Worm (Caenorhabditis elegans) whole organism, L4 larva: ENCODE results near the gene C07D10.5.
A peak's percentile ranks its signal among the peaks of the same experiment; 100 is the strongest.

Experiments used
- D1046.2 ChIP-seq: fragments of 200-800 bp; sonication (Bioruptor generic); IDR thresholded peaks from 2 replicates; pipeline ENCODE4 v1.3.6; 2022; ENCODE audit warnings: missing genetic modification characterization, missing compliant biosample characterization
- F37D6.2 ChIP-seq: sonication (generic microtip); optimal IDR thresholded peaks from 2 replicates; lab custom pipeline; 2016; ENCODE audit warnings: mild to moderate bottlenecking, missing genetic modification characterization, missing compliant biosample characterization
- T26A8.4 ChIP-seq: fragments of 200-800 bp; sonication (Bioruptor generic); IDR thresholded peaks from 2 replicates; pipeline ENCODE4 v1.3.6; 2022; ENCODE audit warnings: missing genetic modification characterization, missing compliant biosample characterization
- Y48G9A.11 ChIP-seq: fragments of 200-800 bp; sonication (Bioruptor generic); IDR thresholded peaks from 2 replicates; pipeline ENCODE4 v1.3.6; 2022; ENCODE audit warnings: missing genetic modification reagents, missing genetic modification characterization, missing compliant biosample characterization
- Y75B8A.6 ChIP-seq: fragments of 200-800 bp; sonication (Bioruptor generic); IDR thresholded peaks from 2 replicates; pipeline ENCODE4 v1.3.6; 2022; ENCODE audit warnings: missing genetic modification reagents, missing genetic modification characterization, missing compliant biosample characterization
- ZK546.5 ChIP-seq, 2 experiments: sonication (generic microtip); optimal IDR thresholded peaks; 2 replicates each; lab custom pipeline; 2017; ENCODE audit warnings: missing biosample characterization in 2 of 2, missing genetic modification characterization in 2 of 2
- aha-1 ChIP-seq: fragments of 150-350 bp; peaks from one replicate; lab custom pipeline; 2014; ENCODE audit warnings: missing biosample characterization, missing genetic modification characterization
- aly-2 ChIP-seq: sonication (generic microtip); optimal IDR thresholded peaks from 2 replicates; lab custom pipeline; 2018; ENCODE audit warnings: missing biosample characterization, missing genetic modification characterization
- arid-1 ChIP-seq: fragments of 200-800 bp; sonication (Bioruptor generic); conservative IDR thresholded peaks from 2 replicates; pipeline ENCODE4 v1.3.6; 2022; ENCODE audit warnings: missing genetic modification reagents, missing genetic modification characterization, missing compliant biosample characterization
- attf-4 ChIP-seq: sonication (generic microtip); optimal IDR thresholded peaks from 3 replicates; lab custom pipeline; 2017; ENCODE audit warnings: missing biosample characterization, missing genetic modification characterization
- ceh-20 ChIP-seq: fragments of 200-800 bp; sonication (Bioruptor generic); IDR thresholded peaks from 2 replicates; pipeline ENCODE4 v1.3.6; 2022; ENCODE audit warnings: missing genetic modification reagents, missing genetic modification characterization, missing compliant biosample characterization
- ceh-44 ChIP-seq: fragments of 200-800 bp; sonication (Bioruptor generic); IDR thresholded peaks from 2 replicates; pipeline ENCODE4 v1.3.6; 2022; ENCODE audit warnings: missing genetic modification reagents, missing genetic modification characterization, missing compliant biosample characterization
- cey-2 ChIP-seq: sonication (generic microtip); optimal IDR thresholded peaks from 3 replicates; lab custom pipeline; 2017; ENCODE audit warnings: missing genetic modification characterization, mild to moderate bottlenecking, missing compliant biosample characterization, antibody characterized with exemption, borderline replicate concordance; ENCODE audit not compliant: insufficient read depth
- daf-8 ChIP-seq: fragments of 200-800 bp; sonication (Bioruptor generic); IDR thresholded peaks from 2 replicates; pipeline ENCODE4 v1.3.6; 2022; ENCODE audit warnings: missing genetic modification characterization, missing compliant biosample characterization
- dmd-6 ChIP-seq: fragments of 200-800 bp; sonication (Bioruptor generic); IDR thresholded peaks from 2 replicates; pipeline ENCODE4 v1.3.6; 2022; ENCODE audit warnings: missing genetic modification reagents, missing genetic modification characterization, missing compliant biosample characterization
- dpl-1 ChIP-seq: fragments of 150-350 bp; optimal IDR thresholded peaks from 2 replicates; lab custom pipeline; 2014; ENCODE audit warnings: missing biosample characterization, missing genetic modification reagents, missing genetic modification characterization
- duxl-1 ChIP-seq: sonication (generic microtip); optimal IDR thresholded peaks from 2 replicates; lab custom pipeline; 2016; ENCODE audit warnings: mild to moderate bottlenecking, missing genetic modification characterization, moderate library complexity, missing compliant biosample characterization; ENCODE audit not compliant: poor library complexity
- egl-43 ChIP-seq: fragments of 200-800 bp; sonication (Bioruptor generic); IDR thresholded peaks from 2 replicates; pipeline ENCODE4 v1.3.6; 2022; ENCODE audit warnings: missing genetic modification reagents, missing genetic modification characterization, missing compliant biosample characterization
- fos-1 ChIP-seq: fragments of 150-350 bp; optimal IDR thresholded peaks from 2 replicates; lab custom pipeline; 2014; ENCODE audit warnings: missing biosample characterization, missing genetic modification characterization
- gei-8 ChIP-seq: fragments of 200-800 bp; sonication (Bioruptor generic); optimal IDR thresholded peaks from 2 replicates; lab custom pipeline; 2018; ENCODE audit warnings: mild to moderate bottlenecking, missing genetic modification characterization, missing compliant biosample characterization
- hif-1 ChIP-seq, 2 experiments: sonication (generic microtip); optimal IDR thresholded peaks; 2 replicates each; lab custom pipeline; 2016 to 2017; ENCODE audit warnings: missing compliant biosample characterization in 2 of 2, missing genetic modification characterization in 2 of 2, missing genetic modification reagents in 2 of 2, missing genotype in 2 of 2, mild to moderate bottlenecking in 1 of 2
- jun-1 ChIP-seq: fragments of 150-350 bp; optimal IDR thresholded peaks from 2 replicates; lab custom pipeline; 2014; ENCODE audit warnings: missing biosample characterization, missing genetic modification reagents, missing genetic modification characterization
- lin-1 ChIP-seq: fragments of 200-800 bp; sonication (Bioruptor generic); IDR thresholded peaks from 2 replicates; pipeline ENCODE4 v1.3.6; 2022; ENCODE audit warnings: missing genetic modification reagents, missing genetic modification characterization, missing compliant biosample characterization
- lin-13 ChIP-seq: fragments of 150-350 bp; optimal IDR thresholded peaks from 2 replicates; lab custom pipeline; 2014; ENCODE audit warnings: missing biosample characterization, missing genetic modification reagents, missing genetic modification characterization
- lin-15B ChIP-seq: fragments of 150-350 bp; sonication (generic microtip); optimal IDR thresholded peaks from 3 replicates; lab custom pipeline; 2014; ENCODE audit warnings: missing biosample characterization, missing genetic modification characterization
- lin-29 ChIP-seq: fragments of 200-800 bp; sonication (Bioruptor generic); IDR thresholded peaks from 2 replicates; pipeline ENCODE4 v1.3.6; 2022; ENCODE audit warnings: missing genetic modification reagents, missing genetic modification characterization, missing compliant biosample characterization
- lir-3 ChIP-seq: sonication (generic microtip); optimal IDR thresholded peaks from 2 replicates; lab custom pipeline; 2016; ENCODE audit warnings: mild to moderate bottlenecking, missing genetic modification characterization, missing compliant biosample characterization
- lsy-2 ChIP-seq, 2 experiments: fragments of 150-350 bp in 1 of 2; sonication (generic microtip) in 1 of 2; optimal IDR thresholded peaks; 2 replicates each; lab custom pipeline; 2014 to 2017; ENCODE audit warnings: missing biosample characterization in 2 of 2, missing genetic modification characterization in 2 of 2
- madf-5 ChIP-seq, 2 experiments: fragments of 200-800 bp; sonication (Bioruptor generic); IDR thresholded peaks; 2 replicates each; pipeline ENCODE4 v1.3.6; 2022; ENCODE audit warnings: missing compliant biosample characterization in 2 of 2, missing genetic modification characterization in 2 of 2
- mdl-1 ChIP-seq, 2 experiments: fragments of 150-350 bp in 1 of 2; sonication (generic microtip) in 1 of 2; optimal IDR thresholded peaks; 2 replicates each; lab custom pipeline; 2014 to 2017; ENCODE audit warnings: missing biosample characterization in 2 of 2, missing genetic modification characterization in 2 of 2
- mdt-29 ChIP-seq: fragments of 200-800 bp; sonication (Bioruptor generic); IDR thresholded peaks from 2 replicates; pipeline ENCODE4 v1.3.6; 2022; ENCODE audit warnings: missing genetic modification reagents, missing genetic modification characterization, missing compliant biosample characterization
- mes-2 ChIP-seq: sonication (generic microtip); optimal IDR thresholded peaks from 2 replicates; lab custom pipeline; 2016; ENCODE audit warnings: missing genotype, mild to moderate bottlenecking, missing genetic modification characterization, missing compliant biosample characterization; ENCODE audit not compliant: poor library complexity, severe bottlenecking
- mxl-2 ChIP-seq: fragments of 200-800 bp; sonication (Bioruptor generic); conservative IDR thresholded peaks from 2 replicates; pipeline ENCODE4 v1.3.6; 2022; ENCODE audit warnings: missing genetic modification reagents, missing genetic modification characterization, missing compliant biosample characterization
- mxl-3 ChIP-seq: fragments of 200-800 bp; sonication (Bioruptor generic); optimal IDR thresholded peaks from 2 replicates; lab custom pipeline; 2018; ENCODE audit warnings: mild to moderate bottlenecking, missing genetic modification characterization, missing compliant biosample characterization
- nhr-102 ChIP-seq: sonication (generic microtip); optimal IDR thresholded peaks from 2 replicates; lab custom pipeline; 2016; ENCODE audit warnings: mild to moderate bottlenecking, missing genetic modification characterization, moderate library complexity, missing compliant biosample characterization
- nhr-11 ChIP-seq: fragments of 150-350 bp; optimal IDR thresholded peaks from 2 replicates; lab custom pipeline; 2014; ENCODE audit warnings: missing biosample characterization, missing genetic modification characterization
- nhr-25 ChIP-seq: sonication (generic microtip); optimal IDR thresholded peaks from 2 replicates; lab custom pipeline; 2017; ENCODE audit warnings: missing genetic modification characterization, mild to moderate bottlenecking, missing compliant biosample characterization, antibody characterized with exemption, moderate library complexity, borderline replicate concordance; ENCODE audit not compliant: insufficient read depth
- nhr-42 ChIP-seq: fragments of 200-800 bp; sonication (Bioruptor generic); IDR thresholded peaks from 2 replicates; pipeline ENCODE4 v1.3.6; 2022; ENCODE audit warnings: missing genetic modification characterization, missing compliant biosample characterization
- nhr-48 ChIP-seq: sonication (generic microtip); optimal IDR thresholded peaks from 2 replicates; lab custom pipeline; 2016; ENCODE audit warnings: mild to moderate bottlenecking, missing genetic modification characterization, missing compliant biosample characterization
- nhr-6 ChIP-seq: fragments of 150-350 bp; optimal IDR thresholded peaks from 2 replicates; lab custom pipeline; 2014; ENCODE audit warnings: missing biosample characterization, missing genetic modification characterization
- nhr-77 ChIP-seq: fragments of 150-350 bp; optimal IDR thresholded peaks from 2 replicates; lab custom pipeline; 2014; ENCODE audit warnings: missing biosample characterization, missing genetic modification characterization
- pha-4 ChIP-seq, 2 experiments: fragments of 150-350 bp in 1 of 2; fragments of 200-800 bp in 1 of 2; sonication (Bioruptor generic) in 1 of 2; IDR thresholded peaks in 1 of 2; optimal IDR thresholded peaks in 1 of 2; 2 replicates each; pipeline versions ENCODE4 v1.3.6 to Lab custom; 2014 to 2022; ENCODE audit warnings: missing genetic modification characterization in 2 of 2, missing genetic modification reagents in 2 of 2, missing biosample characterization in 1 of 2, missing compliant biosample characterization in 1 of 2
- saeg-2 ChIP-seq: fragments of 200-800 bp; sonication (Bioruptor generic); IDR thresholded peaks from 2 replicates; pipeline ENCODE4 v1.3.6; 2022; ENCODE audit warnings: missing genetic modification reagents, missing genetic modification characterization, missing compliant biosample characterization
- spr-1 ChIP-seq: sonication (generic microtip); optimal IDR thresholded peaks from 2 replicates; lab custom pipeline; 2016; ENCODE audit warnings: mild to moderate bottlenecking, missing genetic modification characterization, missing compliant biosample characterization
- spr-3 ChIP-seq: fragments of 200-800 bp; sonication (Bioruptor generic); optimal IDR thresholded peaks from 2 replicates; lab custom pipeline; 2018; ENCODE audit warnings: mild to moderate bottlenecking, missing genetic modification characterization, missing compliant biosample characterization
- tag-97 ChIP-seq: fragments of 200-800 bp; sonication (Bioruptor generic); IDR thresholded peaks from 2 replicates; pipeline ENCODE4 v1.3.6; 2022; ENCODE audit warnings: missing genetic modification characterization, missing compliant biosample characterization
- tra-1 ChIP-seq: fragments of 200-800 bp; sonication (Bioruptor generic); IDR thresholded peaks from 2 replicates; pipeline ENCODE4 v1.3.6; 2022; ENCODE audit warnings: missing genetic modification reagents, missing genetic modification characterization, missing compliant biosample characterization
- zip-11 ChIP-seq: fragments of 200-800 bp; sonication (Bioruptor generic); IDR thresholded peaks from 2 replicates; pipeline ENCODE4 v1.3.6; 2022; ENCODE audit warnings: missing genetic modification characterization, missing compliant biosample characterization
- ztf-11 ChIP-seq: fragments of 150-350 bp; optimal IDR thresholded peaks from 2 replicates; lab custom pipeline; 2014; ENCODE audit warnings: missing biosample characterization, missing genetic modification characterization
- ztf-7 ChIP-seq: fragments of 150-350 bp; optimal IDR thresholded peaks from 2 replicates; lab custom pipeline; 2014; ENCODE audit warnings: missing biosample characterization, missing genetic modification characterization

Gene C07D10.5

DNA sequence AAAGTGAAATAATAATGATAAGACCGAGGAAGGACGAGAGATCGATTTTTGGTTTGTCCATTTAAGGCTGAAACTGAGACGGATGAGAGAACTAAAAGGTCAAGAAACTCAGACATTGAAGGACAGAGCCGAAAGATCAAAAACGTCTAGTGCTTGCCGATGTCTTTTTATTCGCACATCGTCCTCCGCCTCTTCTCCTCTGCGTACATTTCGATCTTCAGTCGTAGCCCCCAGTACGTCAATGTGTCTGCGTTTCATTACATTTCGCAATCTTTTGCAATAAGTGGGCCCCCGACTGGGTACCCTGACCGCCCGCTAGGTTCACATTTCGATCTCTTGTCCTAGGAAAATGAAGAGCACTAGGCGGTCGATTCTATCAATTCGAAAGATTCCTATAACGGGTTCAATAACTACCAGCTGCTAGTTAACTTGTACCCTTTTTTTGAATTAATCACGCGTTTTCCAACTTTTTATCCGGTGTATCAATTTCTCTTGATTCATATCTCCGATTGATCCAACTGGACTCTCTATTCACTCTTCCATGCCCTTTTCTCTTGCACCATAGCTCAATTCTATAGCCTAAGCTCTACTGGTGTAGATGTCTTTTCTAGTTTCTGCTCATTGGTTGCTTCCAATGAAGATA, 10.8 kb downstream of the C07D10.5 start (continued):
- TF ChIP-seq Y75B8A.6 (GFP tag; lab: Robert Waterston, UW) (no peak), aha-1 (tag; lab: Kevin White, UChicago) (peak; percentile 82), ztf-11 (no peak), ztf-7 (tag; lab: Kevin White, UChicago) (peak; percentile 50), spr-3 (no peak), arid-1 (GFP tag; lab: Robert Waterston, UW) (no peak), lsy-2 (tag; optimal IDR thresholded peaks at IDR 0.05; lab: Kevin White, UChicago) (peak; percentile 55 to 63), jun-1 (tag; lab: Kevin White, UChicago) (no peak), nhr-25 (tag; lab: Kevin White, UChicago) (peak; percentile 86), fos-1 (no peak), mdt-29 (GFP tag; lab: Robert Waterston, UW) (no peak), mdl-1 (tag; optimal IDR thresholded peaks at IDR 0.05; lab: Kevin White, UChicago) (peak; percentile 39 to 77), nhr-11 (tag; lab: Kevin White, UChicago) (peak; percentile 69), saeg-2 (no peak), tra-1 (GFP tag; lab: Robert Waterston, UW) (0 out of 2 replicates have a peak, but pooled peaks have one; percentile 42), nhr-48 (tag; lab: Kevin White, UChicago) (peak; percentile 81), lin-1 (GFP tag; lab: Robert Waterston, UW) (no peak), mes-2 (tag; lab: Kevin White, UChicago) (no peak), D1046.2 (no peak), aly-2 (tag; lab: Kevin White, UChicago) (no peak), spr-1 (tag; lab: Kevin White, UChicago) (no peak), duxl-1 (no peak), mxl-2 (GFP tag; lab: Robert Waterston, UW) (no peak), nhr-77 (tag; lab: Kevin White, UChicago) (peak; percentile 28), lin-15B (tag; lab: Kevin White, UChicago) (no peak), dmd-6 (peak; percentile 83), ZK546.5 (tag; optimal IDR thresholded peaks at IDR 0.05; lab: Kevin White, UChicago) (no peak), egl-43 (GFP tag; lab: Robert Waterston, UW) (no peak), cey-2 (tag; lab: Kevin White, UChicago) (no peak), pha-4 (GFP tag; IDR thresholded peaks at IDR 0.05; lab: Robert Waterston, UW) (no peak), pha-4 (tag; optimal IDR thresholded peaks at IDR 0.05; lab: Kevin White, UChicago) (no peak), gei-8 (GFP tag; lab: Kevin White, UChicago) (no peak), tag-97 (no peak), nhr-6 (tag; lab: Kevin White, UChicago) (no peak), madf-5 (GFP tag; IDR thresholded peaks at IDR 0.05; lab: Robert Waterston, UW) (no peak), lir-3 (tag; lab: Kevin White, UChicago) (no peak), Y48G9A.11 (GFP tag; lab: Robert Waterston, UW) (no peak), dpl-1 (no peak), nhr-42 (GFP tag; lab: Robert Waterston, UW) (no peak), zip-11 (no peak), ceh-20 (peak; percentile 46; the same call in 1 of the 2 replicates), lin-13 (GFP tag; lab: Kevin White, UChicago) (peak; percentile 42), nhr-102 (tag; lab: Kevin White, UChicago) (no peak), F37D6.2 (no peak), daf-8 (no peak), lin-29 (no peak), T26A8.4 (GFP tag; lab: Robert Waterston, UW) (peak; percentile 62), hif-1 (tag; optimal IDR thresholded peaks at IDR 0.05; lab: Kevin White, UChicago) (peak in 1 of 2 experiments; percentile 48), attf-4 (no peak), mxl-3 (GFP tag; lab: Kevin White, UChicago) (peak; percentile 71), ceh-44 (GFP tag; lab: Robert Waterston, UW) (no peak)
